Fruit fly (Drosophila melanogaster) whole organism, adult: ENCODE measurements around the gene Fdh.

ENCODE experiments used
- CG11617 ChIP-seq: fragments of 200-800 bp; sonication (Bioruptor generic); optimal IDR thresholded peaks from 2 replicates; lab custom pipeline; 2017; ENCODE audit warnings: mild to moderate bottlenecking, missing biosample characterization, missing genetic modification reagents, missing genetic modification characterization
- CG12768 ChIP-seq: fragments of 200-800 bp; sonication (Bioruptor generic); optimal IDR thresholded peaks from 2 replicates; lab custom pipeline; 2017; ENCODE audit warnings: missing biosample characterization, missing genetic modification characterization, mild to moderate bottlenecking, moderate library complexity, missing genetic modification reagents
- CG14711 ChIP-seq: fragments of 200-800 bp; sonication (Bioruptor generic); optimal IDR thresholded peaks from 2 replicates; lab custom pipeline; 2018; ENCODE audit warnings: missing biosample characterization, mild to moderate bottlenecking, missing genetic modification characterization, moderate library complexity
- CG1620 ChIP-seq: fragments of 200-800 bp; sonication (Bioruptor generic); optimal IDR thresholded peaks from 2 replicates; lab custom pipeline; 2016; ENCODE audit warnings: missing biosample characterization, missing genetic modification characterization
- CG33017 ChIP-seq: fragments of 200-800 bp; sonication (Bioruptor generic); optimal IDR thresholded peaks from 2 replicates; lab custom pipeline; 2018; ENCODE audit warnings: missing biosample characterization, mild to moderate bottlenecking, missing genetic modification characterization, moderate library complexity
- CG5204 ChIP-seq: fragments of 200-800 bp; sonication (Bioruptor generic); optimal IDR thresholded peaks from 2 replicates; lab custom pipeline; 2016; ENCODE audit warnings: missing biosample characterization, missing genetic modification characterization
- CG7045 ChIP-seq: fragments of 200-800 bp; sonication (Bioruptor generic); optimal IDR thresholded peaks from 2 replicates; lab custom pipeline; 2017; ENCODE audit warnings: missing biosample characterization, mild to moderate bottlenecking, missing genetic modification characterization
- CG7101 ChIP-seq: fragments of 200-800 bp; sonication (Bioruptor generic); optimal IDR thresholded peaks from 2 replicates; lab custom pipeline; 2018; ENCODE audit warnings: missing biosample characterization, mild to moderate bottlenecking, missing genetic modification characterization, moderate library complexity
- Clk ChIP-seq: fragments of 200-800 bp; sonication (Bioruptor generic); optimal IDR thresholded peaks from 2 replicates; lab custom pipeline; 2017; ENCODE audit warnings: missing biosample characterization, missing genetic modification characterization
- Crg-1 ChIP-seq: fragments of 200-800 bp; sonication (Bioruptor generic); optimal IDR thresholded peaks from 2 replicates; lab custom pipeline; 2016; ENCODE audit warnings: missing biosample characterization, missing genetic modification characterization
- Hr96 ChIP-seq: fragments of 200-800 bp; sonication (Bioruptor generic); optimal IDR thresholded peaks from 2 replicates; lab custom pipeline; 2016; ENCODE audit warnings: missing biosample characterization, missing genetic modification characterization
- Mnt ChIP-seq: fragments of 200-800 bp; sonication (Bioruptor generic); optimal IDR thresholded peaks from 2 replicates; lab custom pipeline; 2016; ENCODE audit warnings: missing biosample characterization, mild to moderate bottlenecking, missing genetic modification characterization
- bab1 ChIP-seq: fragments of 200-800 bp; sonication (Bioruptor generic); optimal IDR thresholded peaks from 3 replicates; lab custom pipeline; 2019; ENCODE audit warnings: missing biosample characterization, mild to moderate bottlenecking, missing genetic modification characterization, moderate library complexity
- cic ChIP-seq: fragments of 200-800 bp; sonication (Bioruptor generic); optimal IDR thresholded peaks from 2 replicates; lab custom pipeline; 2017; ENCODE audit warnings: missing biosample characterization, mild to moderate bottlenecking, missing genetic modification characterization, moderate library complexity
- cnc ChIP-seq, 2 experiments: fragments of >200 bp; optimal IDR thresholded peaks; 2 replicates each; lab custom pipeline; 2017
- kay ChIP-seq: fragments of 200-800 bp; sonication (Bioruptor generic); peaks from one replicate; lab custom pipeline; 2016; ENCODE audit warnings: missing biosample characterization, missing genetic modification characterization, borderline replicate concordance
- ovo ChIP-seq: fragments of 200-800 bp; sonication (Bioruptor generic); optimal IDR thresholded peaks from 2 replicates; lab custom pipeline; 2016; ENCODE audit warnings: missing biosample characterization, missing genetic modification characterization
- pad ChIP-seq: fragments of 200-800 bp; sonication (Bioruptor generic); optimal IDR thresholded peaks from 3 replicates; lab custom pipeline; 2017; ENCODE audit warnings: missing biosample characterization, missing genetic modification characterization, mild to moderate bottlenecking, moderate library complexity, missing genetic modification reagents
- tj ChIP-seq: fragments of 200-800 bp; sonication (Bioruptor generic); optimal IDR thresholded peaks from 3 replicates; lab custom pipeline; 2017; ENCODE audit warnings: missing biosample characterization, mild to moderate bottlenecking, missing genetic modification characterization, moderate library complexity
- toe ChIP-seq: fragments of 200-800 bp; sonication (Bioruptor generic); optimal IDR thresholded peaks from 2 replicates; lab custom pipeline; 2016; ENCODE audit warnings: missing biosample characterization, missing genetic modification characterization

Fdh gene

dm6 chr3R:10872148-10872783 is at the start of gene Fdh:
Gene Fdh (minus strand): TSS chr3R:10872381.
- TF ChIP-seq tj (GFP tag; lab: Kevin White, UChicago) (peak; percentile 28), toe (GFP tag; lab: Kevin White, UChicago) (no peak), pad (GFP tag; lab: Kevin White, UChicago) (peak; percentile 41), bab1 (GFP tag; lab: Kevin White, UChicago) (peak; percentile 58), Mnt (GFP tag; lab: Kevin White, UChicago) (peak; percentile 41), Crg-1 (GFP tag; lab: Kevin White, UChicago) (peak; percentile 6), CG7045 (GFP tag; lab: Kevin White, UChicago) (peak; percentile 23), CG11617 (GFP tag; lab: Kevin White, UChicago) (peak; percentile 74), kay (GFP tag; lab: Kevin White, UChicago) (peak; percentile 82), cnc (optimal IDR thresholded peaks at IDR 0.05; lab: Kevin White, UChicago) (peak in 1 of 2 experiments; percentile 52), Clk (GFP tag; lab: Kevin White, UChicago) (no peak), CG12768 (GFP tag; lab: Kevin White, UChicago) (peak; percentile 62), CG33017 (peak; percentile 72), ovo (GFP tag; lab: Kevin White, UChicago) (peak; percentile 4), Hr96 (GFP tag; lab: Kevin White, UChicago) (no peak), CG5204 (GFP tag; lab: Kevin White, UChicago) (no peak), CG14711 (peak; percentile 77), CG7101 (tag; lab: Kevin White, UChicago) (peak; percentile 69), CG1620 (GFP tag; lab: Kevin White, UChicago) (peak; percentile 3), cic (peak; percentile 8)

- TF ChIP-seq CG11617 (GFP tag; lab: Kevin White, UChicago) (no peak), CG7101 (tag; lab: Kevin White, UChicago) (no peak), CG12768 (GFP tag; lab: Kevin White, UChicago) (no peak), tj (GFP tag; lab: Kevin White, UChicago) (no peak), Clk (GFP tag; lab: Kevin White, UChicago) (no peak), cic (no peak), CG5204 (GFP tag; lab: Kevin White, UChicago) (no peak), Hr96 (GFP tag; lab: Kevin White, UChicago) (no peak), cnc (optimal IDR thresholded peaks at IDR 0.05; lab: Kevin White, UChicago) (no peak), pad (GFP tag; lab: Kevin White, UChicago) (peak; percentile 2), Crg-1 (GFP tag; lab: Kevin White, UChicago) (no peak), Mnt (GFP tag; lab: Kevin White, UChicago) (peak; percentile 4), CG7045 (GFP tag; lab: Kevin White, UChicago) (no peak), bab1 (GFP tag; lab: Kevin White, UChicago) (peak; percentile 7), CG14711 (peak; percentile 93), ovo (GFP tag; lab: Kevin White, UChicago) (no peak)
Observed at dm6 chr3R:10893327-10893726, 21.1 kb upstream of the Fdh start, which contains the start of gene CG6621. Gene CG6621 (minus strand): TSS chr3R:10893531.

DNA sequence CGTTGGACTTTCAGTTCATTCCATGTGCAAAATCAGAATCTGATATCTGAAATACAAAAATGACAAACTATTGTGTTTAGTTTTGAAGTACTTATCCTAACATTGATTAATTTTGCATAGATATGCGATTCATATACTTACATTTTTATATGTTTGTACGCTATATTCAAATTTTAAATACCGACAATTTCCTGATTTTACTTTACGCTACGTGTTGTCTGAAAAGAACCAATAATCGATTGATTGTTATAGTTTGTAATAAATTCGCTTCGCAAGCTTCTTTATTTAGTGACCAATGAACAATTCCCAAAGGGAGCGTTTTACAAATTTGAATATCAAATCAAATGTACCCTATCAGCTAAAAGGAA is 17.3 kb upstream of the Fdh start, which contains the start of gene Ak3:
Ak3 (minus strand) TSS at position 69 of the 368 bp plus-strand sequence.
- TF ChIP-seq tj (GFP tag; lab: Kevin White, UChicago) (no peak), CG5204 (GFP tag; lab: Kevin White, UChicago) (no peak)

- peak; percentile 42 for TF ChIP-seq bab1 (GFP tag; lab: Kevin White, UChicago)
- peak; percentile 12 for TF ChIP-seq CG7101 (tag; lab: Kevin White, UChicago)
- peak; percentile 60 for TF ChIP-seq cic
- peak; percentile 6 for TF ChIP-seq CG7045 (GFP tag; lab: Kevin White, UChicago)
- no peak for TF ChIP-seq cnc (optimal IDR thresholded peaks at IDR 0.05; lab: Kevin White, UChicago)
- TF ChIP-seq CG1620 (GFP tag; lab: Kevin White, UChicago), result no peak
- TF ChIP-seq Clk (GFP tag; lab: Kevin White, UChicago), result peak; percentile 56
- peak; percentile 50 for TF ChIP-seq CG33017
- no peak for TF ChIP-seq kay (GFP tag; lab: Kevin White, UChicago)
- TF ChIP-seq CG14711, result peak; percentile 30
- no peak for TF ChIP-seq Crg-1 (GFP tag; lab: Kevin White, UChicago)
- TF ChIP-seq CG5204 (GFP tag; lab: Kevin White, UChicago), result no peak
- TF ChIP-seq Hr96 (GFP tag; lab: Kevin White, UChicago), result no peak
- TF ChIP-seq ovo (GFP tag; lab: Kevin White, UChicago), result no peak
- TF ChIP-seq Mnt (GFP tag; lab: Kevin White, UChicago), result peak; percentile 71
- TF ChIP-seq CG12768 (GFP tag; lab: Kevin White, UChicago), result peak; percentile 73
- TF ChIP-seq tj (GFP tag; lab: Kevin White, UChicago), result peak; percentile 95
- TF ChIP-seq toe (GFP tag; lab: Kevin White, UChicago), result peak; percentile 25
- TF ChIP-seq pad (GFP tag; lab: Kevin White, UChicago), result peak; percentile 53
- peak; percentile 38 for TF ChIP-seq CG11617 (GFP tag; lab: Kevin White, UChicago)
Observed at dm6 chr3R:10888633-10889519, 16.7 kb upstream of the Fdh start.

DNA sequence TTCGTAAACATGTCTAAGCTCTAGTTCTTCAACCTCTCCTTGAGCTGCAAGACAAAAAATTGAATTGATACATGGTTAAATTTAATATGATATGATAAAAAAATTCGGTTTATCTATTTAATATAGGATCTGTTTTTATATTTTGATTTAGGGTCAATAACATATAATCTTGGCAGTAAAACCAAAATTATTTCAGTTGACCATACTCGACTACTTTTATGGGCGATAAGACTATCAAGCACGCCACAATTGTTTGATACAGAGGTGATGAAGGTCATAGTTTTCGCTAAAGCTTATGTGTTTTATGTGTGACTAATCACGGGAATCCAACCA is 16.1 kb upstream of the Fdh start:
- TF ChIP-seq kay (GFP tag; lab: Kevin White, UChicago) (no peak), CG7045 (GFP tag; lab: Kevin White, UChicago) (no peak), bab1 (GFP tag; lab: Kevin White, UChicago) (no peak), CG11617 (GFP tag; lab: Kevin White, UChicago) (no peak), pad (GFP tag; lab: Kevin White, UChicago) (no peak)
